Worm (Caenorhabditis elegans): ENCODE data around the gene C50F4.6.

C50F4.6 gene

ce11 chrV:9536505-9536904 lies 9.4 kb upstream of the C50F4.6 start, which contains the start of gene C50F4.4 (continued):
- TF ChIP-seq snpc-3.4 (tag; optimal IDR thresholded peaks at IDR 0.05) = peak; percentile 53
- no peak for TF ChIP-seq nfya-1 (tag; optimal IDR thresholded peaks at IDR 0.05; ENCODE audit: borderline replicate concordance, insufficient read depth)
- no peak for TF ChIP-seq attf-3 (GFP tag; conservative IDR thresholded peaks at IDR 0.05)
- TF ChIP-seq attf-6 (GFP tag; IDR thresholded peaks at IDR 0.05) = peak; percentile 57
- TF ChIP-seq B0261.1 (tag; optimal IDR thresholded peaks at IDR 0.05) = no peak
- peak; percentile 66 for TF ChIP-seq unc-130 (GFP tag; optimal IDR thresholded peaks at IDR 0.05)
- no peak for TF ChIP-seq chd-7 (tag; optimal IDR thresholded peaks at IDR 0.05)
- no peak for TF ChIP-seq Y95B8A.8 (GFP tag; IDR thresholded peaks at IDR 0.05)
- TF ChIP-seq F33H1.4 (GFP tag; IDR thresholded peaks at IDR 0.05) = no peak
- no peak for TF ChIP-seq ztf-26 (tag; optimal IDR thresholded peaks at IDR 0.05)
- TF ChIP-seq T26A5.8 (tag; optimal IDR thresholded peaks at IDR 0.05) = no peak
- TF ChIP-seq mel-28 (tag; optimal IDR thresholded peaks at IDR 0.05; ENCODE audit: borderline replicate concordance) = no peak
- TF ChIP-seq repo-1 (tag; optimal IDR thresholded peaks at IDR 0.05) = no peak
- TF ChIP-seq gei-17 (GFP tag; optimal IDR thresholded peaks at IDR 0.05) = no peak
- TF ChIP-seq ccch-3 (GFP tag; optimal IDR thresholded peaks at IDR 0.05) = no peak
- TF ChIP-seq Y53F4B.3 (GFP tag; IDR thresholded peaks at IDR 0.05) = no peak
- TF ChIP-seq bed-1 (GFP tag; IDR thresholded peaks at IDR 0.05) = no peak
- no peak for TF ChIP-seq ekl-4 (GFP tag; IDR thresholded peaks at IDR 0.05)
- TF ChIP-seq rpc-1 (optimal IDR thresholded peaks at IDR 0.05) = no peak
- no peak for TF ChIP-seq rpc-1 (tag; optimal IDR thresholded peaks at IDR 0.05)
- TF ChIP-seq nhr-90 (tag; optimal IDR thresholded peaks at IDR 0.05) = no peak
- TF ChIP-seq lsl-1 (GFP tag; optimal IDR thresholded peaks at IDR 0.05) = peak; percentile 80
- TF ChIP-seq snpc-4 (GFP tag; optimal IDR thresholded peaks at IDR 0.05) = no peak
- peak in 2 of 4 experiments; percentile 3 to 27 for TF ChIP-seq snpc-4 (tag; optimal IDR thresholded peaks at IDR 0.05)
- TF ChIP-seq F10E7.11 (tag; optimal IDR thresholded peaks at IDR 0.05) = no peak
- TF ChIP-seq mxl-1 (tag; optimal IDR thresholded peaks at IDR 0.05) = no peak
- no peak for TF ChIP-seq tbp1 (GFP tag; optimal IDR thresholded peaks at IDR 0.05)
- peak in 1 of 2 experiments; percentile 32 for TF ChIP-seq rec-8 (tag; optimal IDR thresholded peaks at IDR 0.05)
- TF ChIP-seq F57A8.1 (GFP tag; optimal IDR thresholded peaks at IDR 0.05) = no peak
- TF ChIP-seq egl-44 (GFP tag; IDR thresholded peaks at IDR 0.05) = no peak
- TF ChIP-seq ceh-79 (tag; optimal IDR thresholded peaks at IDR 0.05) = no peak
- TF ChIP-seq Y79H2A.3 (GFP tag; conservative IDR thresholded peaks at IDR 0.05) = 0 out of 2 replicates have a peak, but pooled peaks have one; percentile 18
- no peak for TF ChIP-seq tlf-1 (GFP tag; optimal IDR thresholded peaks at IDR 0.05)
- no peak for TF ChIP-seq T07F8.4 (tag; optimal IDR thresholded peaks at IDR 0.05)
- no peak for TF ChIP-seq F22D6.2 (tag; optimal IDR thresholded peaks at IDR 0.05)
- peak; percentile 58; the same call in 1 of the 2 replicates for TF ChIP-seq K11D2.4 (GFP tag; IDR thresholded peaks at IDR 0.05)
- TF ChIP-seq cebp-1 (GFP tag; IDR thresholded peaks at IDR 0.05) = peak; percentile 34; the same call in 1 of the 2 replicates
- TF ChIP-seq cebp-1 (tag; optimal IDR thresholded peaks at IDR 0.05) = no peak
- no peak for TF ChIP-seq sdz-38 (tag; optimal IDR thresholded peaks at IDR 0.05)
- no peak for TF ChIP-seq aptf-2 (GFP tag; conservative IDR thresholded peaks at IDR 0.05)
- TF ChIP-seq lin-54 (GFP tag; optimal IDR thresholded peaks at IDR 0.05) = no peak
- peak; percentile 50 for TF ChIP-seq him-1 (tag; optimal IDR thresholded peaks at IDR 0.05)
- peak; percentile 26 for TF ChIP-seq xnd-1 (tag; optimal IDR thresholded peaks at IDR 0.05)
- TF ChIP-seq ceh-91 (GFP tag; IDR thresholded peaks at IDR 0.05) = 0 out of 2 replicates have a peak, but pooled peaks have one; percentile 45
- TF ChIP-seq nfyb-1 (GFP tag; IDR thresholded peaks at IDR 0.05) = no peak
- peak; percentile 69 for TF ChIP-seq ZK185.1 (tag; optimal IDR thresholded peaks at IDR 0.05; ENCODE audit: poor library complexity, severe bottlenecking)
- no peak for TF ChIP-seq lag-1 (GFP tag; IDR thresholded peaks at IDR 0.05)
- TF ChIP-seq ztf-28 (GFP tag; IDR thresholded peaks at IDR 0.05) = no peak
- no peak for TF ChIP-seq egl-18 (GFP tag; IDR thresholded peaks at IDR 0.05)

All from whole organism, young adult.